Worm (Caenorhabditis elegans) whole organism, L1 larva: ENCODE results near the gene sdz-7.

Experiments
- Y116A8C.19 ChIP-seq: sonication (generic microtip); optimal IDR thresholded peaks from 2 replicates; lab custom pipeline; 2016; ENCODE audit warnings: missing compliant biosample characterization, missing genetic modification characterization, borderline replicate concordance
- ama-1 ChIP-seq: fragments of 150-350 bp; optimal IDR thresholded peaks from 2 replicates; lab custom pipeline; 2014
- efl-1 ChIP-seq, 4 experiments: fragments of 150-350 bp; optimal IDR thresholded peaks in 3 of 4; peaks in 1 of 4; 1 replicate in 1 of 4; 2 replicates in 3 of 4; lab custom pipeline; 2014; ENCODE audit warnings: missing biosample characterization in 2 of 4, missing genetic modification characterization in 2 of 4, missing genetic modification reagents in 2 of 4
- fkh-8 ChIP-seq: sonication (generic microtip); optimal IDR thresholded peaks from 2 replicates; lab custom pipeline; 2016; ENCODE audit warnings: mild to moderate bottlenecking, missing genetic modification characterization, missing compliant biosample characterization
- mdl-1 ChIP-seq, 2 experiments: fragments of 150-350 bp; optimal IDR thresholded peaks; 2 replicates each; lab custom pipeline; 2014 to 2017; ENCODE audit warnings: missing biosample characterization in 2 of 2, missing genetic modification characterization in 2 of 2, inconsistent platforms in 1 of 2
- pax-3 ChIP-seq: fragments of 200-800 bp; sonication (Bioruptor generic); optimal IDR thresholded peaks from 2 replicates; lab custom pipeline; 2018; ENCODE audit warnings: mild to moderate bottlenecking, missing genetic modification characterization, moderate library complexity, missing compliant biosample characterization
- snpc-4 ChIP-seq: fragments of 150-350 bp; optimal IDR thresholded peaks from 2 replicates; lab custom pipeline; 2014; ENCODE audit warnings: missing biosample characterization, missing genetic modification characterization
- sptf-1 ChIP-seq: fragments of 150-350 bp; optimal IDR thresholded peaks from 2 replicates; lab custom pipeline; 2014; ENCODE audit warnings: missing biosample characterization, missing genetic modification characterization
- sup-37 ChIP-seq: fragments of 200-800 bp; sonication (Bioruptor generic); optimal IDR thresholded peaks from 2 replicates; lab custom pipeline; 2018; ENCODE audit warnings: mild to moderate bottlenecking, missing genetic modification characterization, missing compliant biosample characterization
- xbp-1 ChIP-seq: sonication (generic microtip); optimal IDR thresholded peaks from 2 replicates; lab custom pipeline; 2016; ENCODE audit warnings: missing genetic modification characterization, missing compliant biosample characterization

DNA sequence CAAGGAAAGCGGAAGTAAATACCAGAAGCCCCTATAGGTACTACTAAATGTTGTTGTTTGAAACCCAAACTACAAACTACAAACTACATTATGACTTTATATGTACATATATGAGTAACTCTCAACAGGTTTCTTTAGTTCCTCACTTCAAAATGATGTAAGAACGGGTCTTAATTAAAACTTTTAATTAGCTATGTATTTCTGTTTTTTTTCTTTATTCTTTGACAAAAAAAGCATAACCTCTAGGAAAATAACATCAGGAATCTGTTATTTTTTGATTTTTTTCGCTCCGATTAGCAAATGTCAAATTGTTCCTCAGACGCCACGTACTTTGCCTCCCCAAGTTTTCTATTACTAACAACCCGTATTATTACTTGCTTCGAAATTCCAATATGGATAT lies 556 bp upstream of the sdz-7 start, which contains the start of gene srh-250:
- TF ChIP-seq pax-3 (tag; lab: Kevin White, UChicago) (no peak), ama-1 (no peak), sptf-1 (tag; lab: Kevin White, UChicago) (no peak), mdl-1 (tag; optimal IDR thresholded peaks at IDR 0.05; lab: Kevin White, UChicago) (no peak), efl-1 (optimal IDR thresholded peaks at IDR 0.05; lab: Kevin White, UChicago) (no peak), efl-1 (GFP tag; optimal IDR thresholded peaks at IDR 0.05 in 1 of 2; lab: Kevin White, UChicago) (no peak), Y116A8C.19 (tag; lab: Kevin White, UChicago) (no peak), snpc-4 (tag; lab: Kevin White, UChicago) (no peak), sup-37 (GFP tag; lab: Kevin White, UChicago) (no peak), fkh-8 (tag; lab: Kevin White, UChicago) (no peak), xbp-1 (tag; lab: Kevin White, UChicago) (no peak)
